Worm (Caenorhabditis elegans): ENCODE data around the gene pqn-27.

pqn-27 gene

DNA sequence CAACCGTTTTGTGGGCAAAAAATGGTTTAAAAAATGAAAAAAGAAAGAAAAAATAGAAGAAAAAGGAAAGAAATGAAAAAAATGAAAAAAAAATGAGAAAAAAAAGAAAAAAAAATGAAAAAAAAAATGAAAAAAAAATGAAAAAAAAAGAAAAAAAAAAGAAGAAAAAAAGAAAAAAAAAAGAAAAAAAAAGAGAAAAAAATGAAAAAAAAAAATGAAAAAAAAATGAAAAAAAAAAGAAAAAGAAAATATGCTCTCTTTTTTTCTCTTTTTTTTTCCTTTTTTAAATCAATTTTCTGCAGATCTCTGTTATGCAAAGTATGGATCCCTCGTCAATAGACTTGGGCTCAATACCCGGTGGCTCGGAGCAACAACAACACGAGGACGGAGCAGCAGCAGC is 54.6 kb downstream of the pqn-27 start, which contains the start of gene efl-2:
Gene efl-2 (plus strand): TSS at position 301 of the 400 bp plus-strand sequence.
- no peak for TF ChIP-seq ztf-4 (tag; optimal IDR thresholded peaks at IDR 0.05)
- TF ChIP-seq zag-1 (tag; optimal IDR thresholded peaks at IDR 0.05): no peak
- TF ChIP-seq peb-1 (tag; optimal IDR thresholded peaks at IDR 0.05): no peak
- TF ChIP-seq nhr-237 (tag; optimal IDR thresholded peaks at IDR 0.05): no peak
- no peak for TF ChIP-seq C34F6.9 (tag; optimal IDR thresholded peaks at IDR 0.05)
- no peak for TF ChIP-seq F13H6.1 (tag; optimal IDR thresholded peaks at IDR 0.05)
- TF ChIP-seq lin-13 (GFP tag; optimal IDR thresholded peaks at IDR 0.05): no peak
- no peak for TF ChIP-seq sma-9 (GFP tag; optimal IDR thresholded peaks at IDR 0.05)
- TF ChIP-seq sma-9 (tag; optimal IDR thresholded peaks at IDR 0.05): no peak
- no peak for TF ChIP-seq unc-62 (GFP tag; optimal IDR thresholded peaks at IDR 0.05)
- TF ChIP-seq ceh-16 (tag; optimal IDR thresholded peaks at IDR 0.05): no peak

DNA sequence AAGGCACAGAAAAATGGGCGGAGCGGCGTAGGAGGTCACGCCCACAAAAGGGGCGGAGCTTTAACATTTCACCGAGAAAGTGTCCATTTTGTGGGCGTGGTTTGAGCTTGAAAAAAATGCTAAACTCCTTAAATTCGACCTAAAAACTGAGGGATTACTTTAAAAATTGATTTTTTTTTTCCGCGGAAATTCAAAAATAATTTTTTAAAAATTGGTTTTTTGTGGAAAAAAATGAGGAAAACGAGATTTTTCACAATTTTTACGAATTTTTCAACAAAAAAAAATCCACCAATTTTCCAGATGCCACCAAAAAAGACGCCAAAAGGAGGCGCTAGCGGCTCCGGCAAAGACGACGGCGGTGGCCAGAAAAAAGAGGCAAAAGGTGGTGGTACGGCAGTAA is 57.8 kb downstream of the pqn-27 start, which contains the start of gene pinn-4:
Gene pinn-4 (plus strand): TSS at position 301 of the 400 bp plus-strand sequence.
- no peak for TF ChIP-seq lsy-2 (tag; optimal IDR thresholded peaks at IDR 0.05)
- TF ChIP-seq ama-1 (optimal IDR thresholded peaks at IDR 0.05): no peak
- TF ChIP-seq peb-1 (tag; optimal IDR thresholded peaks at IDR 0.05): no peak
- no peak for TF ChIP-seq Y55F3AM.14 (GFP tag; optimal IDR thresholded peaks at IDR 0.05)
- TF ChIP-seq nhr-12 (tag; optimal IDR thresholded peaks at IDR 0.05): no peak
- no peak for TF ChIP-seq ceh-16 (tag; optimal IDR thresholded peaks at IDR 0.05)
- TF ChIP-seq nhr-6 (tag; optimal IDR thresholded peaks at IDR 0.05): no peak
- TF ChIP-seq mab-5 (tag; optimal IDR thresholded peaks at IDR 0.05): no peak
- TF ChIP-seq nhr-77 (tag; optimal IDR thresholded peaks at IDR 0.05): no peak
- no peak for TF ChIP-seq F13H6.1 (tag; optimal IDR thresholded peaks at IDR 0.05)
- no peak for TF ChIP-seq nhr-129 (tag; optimal IDR thresholded peaks at IDR 0.05)
- TF ChIP-seq ztf-4 (tag; optimal IDR thresholded peaks at IDR 0.05): no peak
- no peak for TF ChIP-seq gmeb-1 (tag; optimal IDR thresholded peaks at IDR 0.05)
- no peak for TF ChIP-seq zag-1 (tag; optimal IDR thresholded peaks at IDR 0.05)
- no peak for TF ChIP-seq ZK546.5 (tag; optimal IDR thresholded peaks at IDR 0.05)
- no peak for TF ChIP-seq ceh-82 (tag; optimal IDR thresholded peaks at IDR 0.05)
- no peak for TF ChIP-seq nhr-10 (tag; optimal IDR thresholded peaks at IDR 0.05)
- TF ChIP-seq ztf-11 (tag; optimal IDR thresholded peaks at IDR 0.05): no peak

DNA sequence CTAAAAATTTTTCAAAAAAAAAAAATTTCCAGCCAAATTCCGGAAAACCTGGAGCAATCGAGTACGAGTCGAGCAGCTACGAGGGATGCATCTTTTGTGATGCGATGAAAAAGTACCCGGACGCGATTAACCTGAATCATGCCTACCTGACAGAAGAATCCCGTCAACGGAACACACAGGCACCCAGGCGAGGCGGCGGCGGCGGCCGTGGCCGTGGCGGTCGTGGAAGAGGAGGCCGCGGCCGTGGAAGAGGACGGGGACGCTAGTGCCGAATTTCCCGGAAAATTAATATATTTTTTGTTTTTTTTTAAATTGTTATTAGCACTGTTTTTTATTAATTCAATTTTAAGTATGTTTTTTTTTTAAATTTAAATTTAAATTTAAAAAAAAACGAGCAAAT is 58.9 kb downstream of the pqn-27 start:
- TF ChIP-seq unc-55 (GFP tag; optimal IDR thresholded peaks at IDR 0.05) (no peak), elt-3 (tag; optimal IDR thresholded peaks at IDR 0.05) (no peak), mdl-1 (tag; optimal IDR thresholded peaks at IDR 0.05) (no peak), C34F6.9 (tag; optimal IDR thresholded peaks at IDR 0.05) (no peak), nhr-25 (tag; optimal IDR thresholded peaks at IDR 0.05) (no peak), ceh-82 (tag; optimal IDR thresholded peaks at IDR 0.05) (no peak), sma-9 (GFP tag; optimal IDR thresholded peaks at IDR 0.05) (no peak), sma-9 (tag; optimal IDR thresholded peaks at IDR 0.05) (no peak), ZK546.5 (tag; optimal IDR thresholded peaks at IDR 0.05) (no peak), nhr-10 (tag; optimal IDR thresholded peaks at IDR 0.05) (no peak), lin-39 (tag; optimal IDR thresholded peaks at IDR 0.05) (no peak), ztf-1 (GFP tag; conservative IDR thresholded peaks at IDR 0.05) (no peak), lsy-2 (tag; optimal IDR thresholded peaks at IDR 0.05) (no peak), lin-11 (tag; optimal IDR thresholded peaks at IDR 0.05) (no peak), nhr-129 (tag; optimal IDR thresholded peaks at IDR 0.05) (no peak), alr-1 (tag; optimal IDR thresholded peaks at IDR 0.05) (no peak), mbf-1 (tag; optimal IDR thresholded peaks at IDR 0.05) (no peak), nhr-77 (tag; optimal IDR thresholded peaks at IDR 0.05) (no peak), ztf-4 (tag; optimal IDR thresholded peaks at IDR 0.05) (no peak), Y55F3AM.14 (GFP tag; optimal IDR thresholded peaks at IDR 0.05) (no peak), ztf-11 (tag; optimal IDR thresholded peaks at IDR 0.05) (no peak)

Measured in whole organism, L2 larva.